Worm (Caenorhabditis elegans) whole organism, late embryonic: ENCODE results near the gene R166.2.

Source experiments
- C08G9.2 ChIP-seq: sonication (generic microtip); optimal IDR thresholded peaks from 2 replicates; lab custom pipeline; 2016; ENCODE audit warnings: mild to moderate bottlenecking, missing genetic modification characterization, moderate library complexity, missing compliant biosample characterization
- ceh-14 ChIP-seq: sonication (generic microtip); optimal IDR thresholded peaks from 2 replicates; lab custom pipeline; 2016; ENCODE audit warnings: missing genotype, missing genetic modification characterization, missing compliant biosample characterization
- ceh-18 ChIP-seq: sonication (generic microtip); optimal IDR thresholded peaks from 2 replicates; lab custom pipeline; 2016; ENCODE audit warnings: missing genetic modification characterization, missing compliant biosample characterization
- ceh-22 ChIP-seq: sonication (generic microtip); optimal IDR thresholded peaks from 2 replicates; lab custom pipeline; 2017; ENCODE audit warnings: missing biosample characterization, missing genetic modification characterization
- ceh-31 ChIP-seq: sonication (generic microtip); optimal IDR thresholded peaks from 2 replicates; lab custom pipeline; 2016; ENCODE audit warnings: missing genetic modification characterization, missing compliant biosample characterization
- ceh-45 ChIP-seq: fragments of 200-800 bp; sonication (Bioruptor generic); IDR thresholded peaks from 2 replicates; pipeline ENCODE4 v1.3.6; 2022; ENCODE audit warnings: missing genetic modification reagents, missing genetic modification characterization, missing compliant biosample characterization
- ceh-48 ChIP-seq: sonication (generic microtip); optimal IDR thresholded peaks from 2 replicates; lab custom pipeline; 2016; ENCODE audit warnings: missing genetic modification characterization, inconsistent platforms, missing compliant biosample characterization
- ceh-9 ChIP-seq: sonication (generic microtip); optimal IDR thresholded peaks from 2 replicates; lab custom pipeline; 2016; ENCODE audit warnings: mild to moderate bottlenecking, missing genetic modification characterization, inconsistent platforms, missing compliant biosample characterization
- che-1 ChIP-seq: sonication (generic microtip); optimal IDR thresholded peaks from 2 replicates; lab custom pipeline; 2016; ENCODE audit warnings: mild to moderate bottlenecking, missing genetic modification characterization, missing compliant biosample characterization
- dmd-4 ChIP-seq: sonication (generic microtip); optimal IDR thresholded peaks from 2 replicates; lab custom pipeline; 2016; ENCODE audit warnings: borderline replicate concordance, missing genetic modification characterization, missing compliant biosample characterization
- dve-1 ChIP-seq: sonication (generic microtip); optimal IDR thresholded peaks from 2 replicates; lab custom pipeline; 2017; ENCODE audit warnings: antibody characterized with exemption, mild to moderate bottlenecking, missing genetic modification characterization, missing compliant biosample characterization
- elt-2 ChIP-seq: sonication (generic microtip); optimal IDR thresholded peaks from 2 replicates; lab custom pipeline; 2016; ENCODE audit warnings: missing genetic modification reagents, missing genetic modification characterization, missing compliant biosample characterization
- elt-4 ChIP-seq: sonication (generic microtip); optimal IDR thresholded peaks from 2 replicates; lab custom pipeline; 2016; ENCODE audit warnings: missing genetic modification characterization, missing compliant biosample characterization
- eyg-1 ChIP-seq: sonication (generic microtip); optimal IDR thresholded peaks from 2 replicates; lab custom pipeline; 2016; ENCODE audit warnings: missing genotype, missing genetic modification characterization, missing compliant biosample characterization
- fax-1 ChIP-seq: sonication (generic microtip); optimal IDR thresholded peaks from 2 replicates; lab custom pipeline; 2016; ENCODE audit warnings: missing genotype, missing genetic modification characterization, missing compliant biosample characterization
- fkh-10 ChIP-seq: fragments of 150-350 bp; optimal IDR thresholded peaks from 2 replicates; lab custom pipeline; 2014; ENCODE audit warnings: missing biosample characterization, missing genetic modification reagents, missing genetic modification characterization
- gmeb-2 ChIP-seq: sonication (generic microtip); optimal IDR thresholded peaks from 2 replicates; lab custom pipeline; 2016; ENCODE audit warnings: missing genetic modification characterization, inconsistent platforms, missing compliant biosample characterization
- hlh-15 ChIP-seq: sonication (generic microtip); optimal IDR thresholded peaks from 2 replicates; lab custom pipeline; 2016; ENCODE audit warnings: missing genetic modification characterization, missing compliant biosample characterization
- hlh-30 ChIP-seq: sonication (generic microtip); optimal IDR thresholded peaks from 2 replicates; lab custom pipeline; 2017; ENCODE audit warnings: antibody characterized with exemption, missing genetic modification characterization, missing compliant biosample characterization; ENCODE audit not compliant: insufficient read depth
- hlh-6 ChIP-seq: sonication (generic microtip); optimal IDR thresholded peaks from 2 replicates; lab custom pipeline; 2016; ENCODE audit warnings: missing genotype, missing genetic modification characterization, missing compliant biosample characterization
- hlh-8 ChIP-seq: sonication (generic microtip); optimal IDR thresholded peaks from 2 replicates; lab custom pipeline; 2016; ENCODE audit warnings: missing genotype, missing genetic modification characterization, missing compliant biosample characterization
- lim-6 ChIP-seq: sonication (generic microtip); optimal IDR thresholded peaks from 2 replicates; lab custom pipeline; 2016; ENCODE audit warnings: missing genetic modification characterization, missing compliant biosample characterization
- lin-11 ChIP-seq: fragments of 200-800 bp; sonication (Bioruptor generic); optimal IDR thresholded peaks from 2 replicates; lab custom pipeline; 2018; ENCODE audit warnings: mild to moderate bottlenecking, missing genetic modification characterization, missing compliant biosample characterization
- madf-2 ChIP-seq: sonication (generic microtip); optimal IDR thresholded peaks from 2 replicates; lab custom pipeline; 2017; ENCODE audit warnings: missing genetic modification characterization, missing compliant biosample characterization
- odd-2 ChIP-seq: sonication (generic microtip); optimal IDR thresholded peaks from 2 replicates; lab custom pipeline; 2017; ENCODE audit warnings: antibody characterized with exemption, mild to moderate bottlenecking, missing genetic modification characterization, missing compliant biosample characterization
- pat-9 ChIP-seq: fragments of 200-800 bp; sonication (Bioruptor generic); optimal IDR thresholded peaks from 2 replicates; lab custom pipeline; 2018; ENCODE audit warnings: mild to moderate bottlenecking, missing genetic modification characterization, moderate library complexity, missing compliant biosample characterization
- pha-2 ChIP-seq: sonication (generic microtip); optimal IDR thresholded peaks from 2 replicates; lab custom pipeline; 2017; ENCODE audit warnings: mild to moderate bottlenecking, missing genetic modification characterization, missing compliant biosample characterization
- pqm-1 ChIP-seq: sonication (generic microtip); optimal IDR thresholded peaks from 2 replicates; lab custom pipeline; 2016; ENCODE audit warnings: missing genetic modification characterization, missing compliant biosample characterization
- sdc-2 ChIP-seq: sonication (generic microtip); optimal IDR thresholded peaks from 2 replicates; lab custom pipeline; 2016; ENCODE audit warnings: missing genotype, missing genetic modification characterization, missing compliant biosample characterization
- tbx-2 ChIP-seq: sonication (generic microtip); optimal IDR thresholded peaks from 2 replicates; lab custom pipeline; 2016; ENCODE audit warnings: missing genetic modification characterization, missing compliant biosample characterization
- tbx-7 ChIP-seq: sonication (generic microtip); optimal IDR thresholded peaks from 2 replicates; lab custom pipeline; 2016; ENCODE audit warnings: missing genotype, missing genetic modification characterization, missing compliant biosample characterization
- ttx-3 ChIP-seq: sonication (generic microtip); optimal IDR thresholded peaks from 2 replicates; lab custom pipeline; 2016; ENCODE audit warnings: missing genetic modification reagents, missing genetic modification characterization, missing compliant biosample characterization
- unc-86 ChIP-seq: sonication (generic microtip); optimal IDR thresholded peaks from 2 replicates; lab custom pipeline; 2016; ENCODE audit warnings: missing genetic modification characterization, missing compliant biosample characterization
- ztf-16 ChIP-seq: sonication (generic microtip); optimal IDR thresholded peaks from 2 replicates; lab custom pipeline; 2017; ENCODE audit warnings: missing genetic modification characterization, missing compliant biosample characterization

R166.2 gene

ce11 chrII:10548778-10549671 is 11.6 kb upstream of the R166.2 start (continued):
- TF ChIP-seq pqm-1 (tag; lab: Kevin White, UChicago) (peak; percentile 32), C08G9.2 (peak; percentile 6), sdc-2 (tag; lab: Kevin White, UChicago) (peak; percentile 30), ceh-9 (tag; lab: Kevin White, UChicago) (no peak), gmeb-2 (peak; percentile 2), ceh-22 (tag; lab: Kevin White, UChicago) (no peak), unc-86 (tag; lab: Kevin White, UChicago) (no peak), tbx-2 (peak; percentile 62), madf-2 (tag; lab: Kevin White, UChicago) (peak; percentile 18), fkh-10 (GFP tag; lab: Kevin White, UChicago) (no peak), hlh-15 (no peak), eyg-1 (tag; lab: Kevin White, UChicago) (no peak), ceh-31 (tag; lab: Kevin White, UChicago) (peak; percentile 81), hlh-30 (tag; lab: Kevin White, UChicago) (peak; percentile 96), ttx-3 (no peak), odd-2 (no peak), ceh-45 (GFP tag; lab: Robert Waterston, UW) (no peak), ztf-16 (tag; lab: Kevin White, UChicago) (peak; percentile 5)

- TF ChIP-seq elt-2 (tag; lab: Kevin White, UChicago) (peak; percentile 39), fax-1 (tag; lab: Kevin White, UChicago) (no peak), che-1 (tag; lab: Kevin White, UChicago) (no peak), hlh-30 (tag; lab: Kevin White, UChicago) (peak; percentile 92), ceh-14 (no peak), ceh-18 (tag; lab: Kevin White, UChicago) (no peak), pha-2 (tag; lab: Kevin White, UChicago) (no peak), dmd-4 (tag; lab: Kevin White, UChicago) (no peak), ceh-31 (tag; lab: Kevin White, UChicago) (peak; percentile 10), pat-9 (tag; lab: Kevin White, UChicago) (no peak)
- TF ChIP-seq, all 69 proteins: peak for 3
These were observed 10.6 kb upstream of the R166.2 start for ce11 chrII:10547803-10548693.

- peak; percentile 11 for TF ChIP-seq hlh-6 (tag; lab: Kevin White, UChicago)
- TF ChIP-seq lin-11 (tag; lab: Kevin White, UChicago): no peak
- peak; percentile 26 for TF ChIP-seq hlh-8 (tag; lab: Kevin White, UChicago)
- no peak for TF ChIP-seq ceh-48 (tag; lab: Kevin White, UChicago)
- no peak for TF ChIP-seq dve-1 (tag; lab: Kevin White, UChicago)
- TF ChIP-seq tbx-7 (tag; lab: Kevin White, UChicago): peak; percentile 24
- TF ChIP-seq elt-4 (tag; lab: Kevin White, UChicago): peak; percentile 12
- no peak for TF ChIP-seq ceh-9 (tag; lab: Kevin White, UChicago)
- peak; percentile 17 for TF ChIP-seq lim-6 (tag; lab: Kevin White, UChicago)
These were observed 9.8 kb upstream of the R166.2 start for ce11 chrII:10547311-10547710.
